Fruit fly (Drosophila melanogaster) S2 (cell line): ENCODE measurements around the gene CG11951.

ENCODE experiments used
- CG8478 ChIP-seq: fragments of >200 bp; optimal IDR thresholded peaks from 2 replicates; lab custom pipeline; 2018
- CTCF ChIP-seq, 2 experiments: fragments of >200 bp; optimal IDR thresholded peaks; 2 replicates each; lab custom pipeline; 2018

- TF ChIP-seq CTCF (optimal IDR thresholded peaks at IDR 0.05; lab: Kevin White, UChicago) (no peak), CG8478 (no peak)
Observed at dm6 chr3R:29221168-29221567, 17.4 kb downstream of the CG11951 start.
